Fruit fly (Drosophila melanogaster): ENCODE measurements around the gene CG5043.
A peak's percentile ranks its signal among the peaks of the same experiment; 100 is the strongest.

The CG5043 gene

DNA sequence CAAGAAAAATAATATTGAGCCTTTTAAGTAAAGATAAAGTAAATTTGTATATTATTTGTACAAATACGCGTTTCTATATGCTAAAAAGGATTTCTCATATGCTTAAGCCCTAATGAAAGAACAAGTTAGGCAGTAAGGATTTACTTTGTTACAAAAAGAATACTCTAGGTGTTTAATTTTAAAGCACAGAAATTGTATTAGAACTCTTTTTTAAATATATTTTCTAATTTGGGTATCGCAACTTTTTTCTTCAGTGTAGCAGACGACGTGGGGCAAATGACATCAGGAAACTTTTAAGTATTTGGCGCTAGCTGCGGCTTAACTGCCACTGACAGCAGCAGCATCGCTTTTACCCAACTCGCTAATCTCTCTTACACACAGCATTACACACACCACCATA, 11.6 kb upstream of the CG5043 start (continued):
- TF ChIP-seq CG15336 (GFP tag; IDR thresholded peaks at IDR 0.05) (no peak), esn (GFP tag; optimal IDR thresholded peaks at IDR 0.05) (no peak), Gug (GFP tag; IDR thresholded peaks at IDR 0.05) (no peak), net (GFP tag; optimal IDR thresholded peaks at IDR 0.05) (no peak), CG3919 (GFP tag; optimal IDR thresholded peaks at IDR 0.05) (no peak), CG10669 (GFP tag; optimal IDR thresholded peaks at IDR 0.05) (no peak), svp (GFP tag) (peak; percentile 67), Sox15 (GFP tag; optimal IDR thresholded peaks at IDR 0.05) (no peak), CG1621 (tag; optimal IDR thresholded peaks at IDR 0.05) (no peak), pdm3 (GFP tag; optimal IDR thresholded peaks at IDR 0.05) (peak; percentile 29), CG31627 (GFP tag; optimal IDR thresholded peaks at IDR 0.05) (peak; percentile 6), acj6 (GFP tag; optimal IDR thresholded peaks at IDR 0.05) (peak; percentile 3), cyc (GFP tag; optimal IDR thresholded peaks at IDR 0.05) (no peak)

DNA sequence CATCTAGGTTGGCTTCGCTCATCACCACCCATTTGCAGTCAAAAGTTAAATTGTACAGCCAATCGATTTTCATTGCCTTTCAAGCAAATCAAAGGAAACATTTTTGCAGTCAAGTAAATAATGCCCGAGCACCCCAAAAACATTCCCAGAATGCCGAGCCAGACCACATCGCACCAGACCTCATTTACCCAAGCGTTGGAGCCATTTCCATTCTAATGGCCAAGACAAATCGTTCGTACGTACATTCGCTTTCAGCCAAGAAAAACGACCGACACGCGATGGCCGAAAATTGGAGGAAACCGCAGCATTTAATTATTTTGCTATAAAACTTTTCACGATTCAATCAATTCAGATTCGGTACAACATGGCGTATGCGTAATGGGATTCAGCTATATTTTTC, 8.7 kb upstream of the CG5043 start:
- TF ChIP-seq svp (GFP tag) (no peak), CG8319 (GFP tag; optimal IDR thresholded peaks at IDR 0.05) (no peak), CG9139 (GFP tag; optimal IDR thresholded peaks at IDR 0.05) (no peak), CG10631 (GFP tag; optimal IDR thresholded peaks at IDR 0.05) (no peak), Ets96B (tag; optimal IDR thresholded peaks at IDR 0.05) (no peak), CG6163 (GFP tag; IDR thresholded peaks at IDR 0.05) (no peak), Gug (GFP tag; IDR thresholded peaks at IDR 0.05) (no peak), fd59A (GFP tag; optimal IDR thresholded peaks at IDR 0.05) (no peak), CG11762 (GFP tag; optimal IDR thresholded peaks at IDR 0.05; ENCODE audit: insufficient read depth) (no peak), CG6276 (GFP tag; optimal IDR thresholded peaks at IDR 0.05) (no peak), fkh (GFP tag; optimal IDR thresholded peaks at IDR 0.05) (no peak), Sox14 (GFP tag; optimal IDR thresholded peaks at IDR 0.05) (no peak), CG1621 (tag; optimal IDR thresholded peaks at IDR 0.05) (no peak), Blimp-1 (GFP tag; optimal IDR thresholded peaks at IDR 0.05) (no peak), CG11294 (GFP tag; IDR thresholded peaks at IDR 0.05) (no peak), CG15336 (GFP tag; IDR thresholded peaks at IDR 0.05) (no peak)

DNA sequence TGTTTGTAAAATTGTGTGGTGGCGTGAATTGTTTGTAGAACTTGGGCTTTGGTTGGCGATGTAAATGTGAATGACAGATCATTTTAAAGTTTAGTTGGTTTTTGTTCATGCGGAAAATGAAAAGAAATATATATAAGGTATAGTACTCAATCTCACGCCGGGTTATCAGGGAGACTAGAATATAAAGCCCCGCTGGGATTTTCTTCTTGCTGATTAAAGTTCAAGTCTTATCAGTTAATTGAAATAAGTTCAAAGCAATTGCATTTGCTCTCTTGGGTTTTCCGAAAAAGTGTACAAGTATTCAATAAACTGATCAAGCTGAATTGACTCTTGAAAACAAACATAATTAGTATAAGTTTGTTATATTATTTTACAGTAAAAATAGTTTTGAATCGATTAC, 8.2 kb upstream of the CG5043 start:
- peak; percentile 92 for TF ChIP-seq svp (GFP tag)
- TF ChIP-seq CG7368 (GFP tag; optimal IDR thresholded peaks at IDR 0.05) = no peak

DNA sequence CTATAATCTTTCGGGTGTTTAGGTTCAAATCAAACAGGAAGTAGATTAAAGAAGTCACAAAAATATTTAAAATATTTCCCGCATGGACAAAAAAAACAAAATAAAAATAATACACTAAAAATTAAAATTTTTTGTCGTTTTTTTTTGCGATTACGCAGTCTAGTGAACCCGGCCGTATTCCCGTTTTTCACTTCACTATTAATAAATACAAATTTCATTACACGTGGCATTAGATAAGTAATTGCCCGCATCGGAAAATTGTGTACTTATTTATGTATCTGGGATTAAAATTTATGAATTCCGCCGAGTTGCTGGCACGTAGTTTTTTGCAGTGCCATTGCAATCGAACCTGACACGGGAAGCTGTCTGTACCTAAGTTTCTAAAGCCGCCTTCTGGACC, 6.5 kb upstream of the CG5043 start:
- TF ChIP-seq ss (GFP tag; optimal IDR thresholded peaks at IDR 0.05) (no peak), CG6854 (GFP tag; optimal IDR thresholded peaks at IDR 0.05) (no peak), Ets21C (GFP tag; optimal IDR thresholded peaks at IDR 0.05) (no peak), eg (GFP tag; IDR thresholded peaks at IDR 0.05) (peak; percentile 24; the same call in 1 of the 3 replicates), dsx (GFP tag; optimal IDR thresholded peaks at IDR 0.05; ENCODE audit: poor library complexity, severe bottlenecking) (no peak), CG31627 (GFP tag; optimal IDR thresholded peaks at IDR 0.05) (peak; percentile 15), CG34406 (GFP tag; optimal IDR thresholded peaks at IDR 0.05) (no peak), dac (GFP tag; optimal IDR thresholded peaks at IDR 0.05) (no peak), achi (GFP tag; optimal IDR thresholded peaks at IDR 0.05) (peak; percentile 27), CG16779 (tag; optimal IDR thresholded peaks at IDR 0.05) (no peak), CG6276 (GFP tag; optimal IDR thresholded peaks at IDR 0.05) (peak; percentile 50), Hr4 (GFP tag; optimal IDR thresholded peaks at IDR 0.05) (peak; percentile 55), Blimp-1 (GFP tag; optimal IDR thresholded peaks at IDR 0.05) (no peak), CG11762 (GFP tag; optimal IDR thresholded peaks at IDR 0.05; ENCODE audit: insufficient read depth) (peak; percentile 10), Eip78C (GFP tag) (peak; percentile 75), lz (GFP tag; optimal IDR thresholded peaks at IDR 0.05) (peak; percentile 30), CG8319 (GFP tag; optimal IDR thresholded peaks at IDR 0.05) (no peak), Met (GFP tag; optimal IDR thresholded peaks at IDR 0.05) (peak; percentile 42), spab (GFP tag; optimal IDR thresholded peaks at IDR 0.05) (no peak), acj6 (GFP tag; optimal IDR thresholded peaks at IDR 0.05) (no peak), CG1621 (tag; optimal IDR thresholded peaks at IDR 0.05) (peak; percentile 3), fd59A (GFP tag; optimal IDR thresholded peaks at IDR 0.05) (peak; percentile 12), CG15336 (GFP tag; IDR thresholded peaks at IDR 0.05) (peak; percentile 57), svp (GFP tag) (peak; percentile 56), CG8119 (GFP tag; IDR thresholded peaks at IDR 0.05) (0 out of 3 replicates have a peak, but pooled peaks have one; percentile 28), Hr39 (GFP tag; optimal IDR thresholded peaks at IDR 0.05) (peak; percentile 21), CG10669 (GFP tag; optimal IDR thresholded peaks at IDR 0.05) (peak; percentile 4), Hr38 (GFP tag; optimal IDR thresholded peaks at IDR 0.05) (no peak), OdsH (GFP tag; optimal IDR thresholded peaks at IDR 0.05) (peak; percentile 54), CG32006 (GFP tag; optimal IDR thresholded peaks at IDR 0.05) (peak; percentile 76), CG9139 (GFP tag; optimal IDR thresholded peaks at IDR 0.05) (no peak)
